Worm (Caenorhabditis elegans) whole organism, dauer: ENCODE data around the gene acbp-6.

Experiments
- unc-62 ChIP-seq: sonication (generic microtip); optimal IDR thresholded peaks from 2 replicates; lab custom pipeline; 2017; ENCODE audit warnings: missing biosample characterization, missing genetic modification reagents, missing genetic modification characterization

The acbp-6 gene

DNA sequence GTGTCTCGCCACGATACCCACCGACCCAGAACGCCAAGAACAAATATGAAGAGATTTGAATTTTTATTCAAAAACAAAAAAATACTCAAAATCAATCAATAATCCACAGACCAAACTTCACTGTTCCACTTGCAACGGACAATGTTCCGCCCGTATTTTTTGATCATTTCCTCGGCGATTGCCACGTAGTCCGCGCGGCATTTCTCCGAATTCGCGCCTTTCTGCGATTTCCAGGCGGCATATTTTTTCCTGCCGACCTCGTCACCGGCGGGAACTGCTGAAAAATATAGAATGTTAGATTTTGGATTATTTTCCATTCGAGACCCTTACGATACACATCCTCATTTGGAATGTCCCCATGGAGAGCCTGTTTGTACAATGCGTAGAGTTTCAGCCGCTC lies 1.3 kb downstream of the acbp-6 start:
- no peak for TF ChIP-seq unc-62 (GFP tag; lab: Kevin White, UChicago)

- no peak for TF ChIP-seq unc-62 (GFP tag; lab: Kevin White, UChicago)
These were observed 2.4 kb downstream of the acbp-6 start for ce11 chrII:11971009-11971636.

DNA sequence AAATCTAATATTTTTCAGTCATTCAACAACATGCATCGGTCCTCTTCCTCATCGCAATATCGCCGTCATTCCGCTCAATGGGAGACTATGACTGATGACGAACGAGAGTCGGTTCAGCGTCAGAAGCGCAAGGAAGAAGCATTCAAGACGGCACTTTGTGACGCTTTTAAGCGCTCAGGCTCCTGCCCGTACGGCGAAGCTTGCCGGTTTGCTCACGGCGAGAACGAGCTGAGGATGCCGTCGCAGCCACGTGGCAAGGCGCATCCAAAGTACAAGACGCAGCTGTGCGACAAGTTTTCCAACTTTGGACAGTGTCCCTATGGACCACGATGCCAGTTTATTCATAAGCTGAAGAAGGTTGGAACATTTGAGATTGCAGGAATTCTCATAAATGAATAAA lies 4.5 kb downstream of the acbp-6 start:
- TF ChIP-seq unc-62 (GFP tag; lab: Kevin White, UChicago), result no peak

ce11 chrII:11968275-11968674 lies 5.3 kb downstream of the acbp-6 start, which contains the start of gene mex-1:
Gene mex-1, plus strand, starts transcription at chrII:11968637.
- TF ChIP-seq unc-62 (GFP tag; lab: Kevin White, UChicago), result no peak

ce11 chrII:11967507-11968127 lies 5.9 kb downstream of the acbp-6 start, which contains the start of gene W03C9.5:
Gene W03C9.5, minus strand, starts transcription at chrII:11967544.
- TF ChIP-seq unc-62 (GFP tag; lab: Kevin White, UChicago), result no peak

- no peak for TF ChIP-seq unc-62 (GFP tag; lab: Kevin White, UChicago)
These were observed 6.9 kb downstream of the acbp-6 start, which contains the start of gene rab-7 for ce11 chrII:11966602-11967001. Gene rab-7, minus strand, starts transcription at chrII:11966931.

DNA sequence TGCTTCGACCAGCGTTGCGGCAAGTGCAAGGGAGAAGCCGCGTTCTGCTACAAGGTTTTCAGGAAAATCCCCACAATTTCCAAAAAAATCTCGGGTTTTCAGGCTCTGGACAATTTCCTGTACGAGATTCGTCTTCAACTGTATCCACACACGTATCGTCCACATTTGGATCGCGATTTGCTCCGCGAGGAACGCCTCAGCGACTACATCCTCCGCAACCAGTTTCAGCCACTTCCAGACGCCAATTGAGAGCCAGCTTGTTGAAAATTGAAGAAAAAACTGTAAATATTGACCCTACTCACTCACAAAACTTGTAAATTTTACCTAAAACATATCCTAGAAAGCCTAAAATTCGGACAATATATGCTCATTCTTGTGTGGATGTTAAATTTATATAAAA lies 8.7 kb downstream of the acbp-6 start:
- TF ChIP-seq unc-62 (GFP tag; lab: Kevin White, UChicago), result no peak

DNA sequence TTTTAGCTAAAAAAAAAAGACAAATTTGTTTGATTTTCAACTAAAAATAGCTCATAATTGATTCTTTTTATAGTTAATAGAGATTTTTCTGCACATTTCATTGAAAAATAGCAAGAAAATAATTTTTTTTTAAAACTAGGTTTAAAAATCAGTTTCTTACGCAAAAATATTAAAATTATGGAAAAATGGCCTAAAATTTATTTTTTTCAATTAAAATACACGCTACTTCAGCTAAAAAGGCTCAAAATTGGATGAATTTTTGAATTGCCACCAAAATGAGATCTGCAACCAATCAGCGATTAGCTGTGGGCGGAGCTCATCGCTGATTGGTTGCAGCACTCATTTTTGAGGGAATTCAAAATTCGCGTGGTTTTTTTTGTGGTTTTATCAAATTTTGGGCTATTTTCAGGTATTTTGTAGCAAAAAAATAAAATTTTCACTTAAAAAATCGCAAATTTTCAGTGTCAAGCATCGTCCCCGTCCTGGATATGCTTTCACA lies 10.4 kb downstream of the acbp-6 start:
- TF ChIP-seq unc-62 (GFP tag; lab: Kevin White, UChicago), result no peak

- TF ChIP-seq unc-62 (GFP tag; lab: Kevin White, UChicago), result no peak
These were observed 11.4 kb downstream of the acbp-6 start, which contains the start of the genes W03C9.1 and W03C9.2 for ce11 chrII:11962083-11962482. Gene W03C9.1, minus strand, starts transcription at chrII:11962128. Gene W03C9.2, plus strand, starts transcription at chrII:11962368.

DNA sequence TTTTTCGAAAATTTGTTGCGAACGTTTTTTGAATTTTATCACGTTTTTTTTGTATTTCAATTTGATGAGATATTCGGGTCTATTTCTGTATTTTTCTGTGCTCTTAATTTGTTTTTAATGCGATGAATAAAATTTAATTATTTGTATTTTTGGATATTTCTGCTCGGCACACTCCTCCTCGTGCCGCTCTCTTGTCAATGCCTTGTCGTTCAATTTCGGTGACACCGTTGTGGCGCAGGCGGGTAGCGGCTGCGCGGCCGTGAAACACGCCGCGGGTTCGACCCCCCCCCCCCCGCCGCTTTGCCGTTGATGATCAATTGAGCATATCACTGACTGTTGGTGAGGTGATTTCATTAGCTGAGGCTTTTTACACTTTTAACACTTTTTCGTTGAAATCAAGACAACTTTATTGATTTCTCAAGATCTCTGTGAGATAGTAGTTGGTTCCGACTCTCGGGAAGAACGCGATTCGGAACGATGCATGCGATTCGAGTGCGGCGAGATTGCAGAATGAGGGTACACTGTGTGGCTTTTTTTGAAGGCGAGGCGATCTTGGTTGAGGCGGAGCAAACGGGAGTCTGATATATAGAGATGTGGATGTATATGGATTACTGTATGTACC lies 12.8 kb downstream of the acbp-6 start:
- no peak for TF ChIP-seq unc-62 (GFP tag; lab: Kevin White, UChicago)

ce11 chrII:11958793-11959574 lies 14.5 kb downstream of the acbp-6 start:
- TF ChIP-seq unc-62 (GFP tag; lab: Kevin White, UChicago), result no peak

DNA sequence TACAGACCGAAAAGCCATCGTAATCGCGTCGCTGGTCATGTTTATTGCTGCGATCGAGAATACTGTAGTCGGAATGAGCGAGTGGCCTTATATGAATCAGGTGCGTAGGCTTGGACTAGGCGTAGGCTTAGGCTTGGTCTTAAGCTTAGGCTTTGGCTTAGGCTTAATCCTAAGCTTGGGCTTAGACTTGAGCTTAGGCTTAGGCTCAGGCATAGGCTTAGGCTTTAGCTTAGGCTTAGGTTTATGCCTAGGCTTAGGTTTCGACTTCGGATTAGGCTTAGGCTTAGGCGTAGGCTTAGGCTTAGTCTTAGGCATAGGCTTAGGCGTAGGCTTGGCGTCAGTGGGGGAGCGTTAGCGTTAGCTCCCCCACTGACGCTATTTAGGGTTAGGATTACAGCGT lies 18.7 kb downstream of the acbp-6 start:
- no peak for TF ChIP-seq unc-62 (GFP tag; lab: Kevin White, UChicago)

DNA sequence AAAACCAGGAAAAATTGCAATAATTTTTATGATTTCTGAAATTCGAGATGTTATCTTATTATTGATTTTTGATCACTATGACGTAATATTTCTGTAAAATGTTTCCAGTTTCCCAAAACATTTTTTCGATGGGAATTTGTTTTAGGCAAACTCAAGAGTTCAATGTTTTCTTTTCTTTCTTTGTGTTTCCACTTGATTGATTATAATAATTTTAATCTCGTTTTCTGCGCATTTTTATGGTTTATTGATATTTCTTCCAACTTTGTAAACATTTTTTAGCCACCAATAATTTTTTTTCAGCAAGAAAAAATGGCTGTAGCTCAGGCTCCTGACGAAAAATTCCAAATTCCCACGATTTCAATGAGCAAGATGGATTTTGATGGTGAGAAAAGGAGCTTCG lies 19.3 kb downstream of the acbp-6 start, which contains the start of gene W03C9.6:
W03C9.6 (plus strand) TSS at position 301 of the 400 bp plus-strand sequence.
- TF ChIP-seq unc-62 (GFP tag; lab: Kevin White, UChicago), result no peak

ce11 chrII:11952963-11953362 lies 20.6 kb downstream of the acbp-6 start:
- no peak for TF ChIP-seq unc-62 (GFP tag; lab: Kevin White, UChicago)

- no peak for TF ChIP-seq unc-62 (GFP tag; lab: Kevin White, UChicago)
These were observed 25.1 kb downstream of the acbp-6 start, which contains the start of gene W03C9.8 for ce11 chrII:11948459-11948858. Gene W03C9.8, plus strand, starts transcription at chrII:11948759.
